Fruit fly (Drosophila melanogaster) whole organism, larva: ENCODE data around the gene CG11843.

ENCODE experiments used
- noc ChIP-seq: fragments of 200-800 bp; sonication (Bioruptor generic); optimal IDR thresholded peaks from 3 replicates; lab custom pipeline; 2019; ENCODE audit warnings: missing biosample characterization, mild to moderate bottlenecking, missing genetic modification characterization, moderate library complexity

Gene CG11843

DNA sequence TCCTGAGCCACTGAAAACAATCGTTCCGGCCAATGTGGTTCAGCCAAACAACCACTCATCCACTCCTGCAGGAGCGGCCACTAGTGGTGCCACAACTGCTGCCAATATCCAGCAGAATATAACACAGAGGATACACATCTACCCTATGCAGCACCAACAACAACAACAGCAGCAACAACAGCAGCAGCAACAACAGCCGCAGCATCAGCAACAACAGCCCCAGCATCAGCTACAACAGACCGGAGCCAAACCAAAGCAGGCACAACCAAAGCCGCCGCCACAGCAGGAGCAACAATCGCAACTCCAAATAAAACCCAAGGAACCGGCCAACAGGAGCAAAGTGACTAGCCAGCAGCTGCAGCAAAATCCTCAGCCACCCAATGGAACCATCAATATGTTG is 49.1 kb downstream of the CG11843 start:
- TF ChIP-seq noc (tag; lab: Kevin White, UChicago) = no peak
